Worm (Caenorhabditis elegans) whole organism, L3 larva: Measurements from ENCODE around the gene C01G5.9.
A peak's percentile ranks its signal among the peaks of the same experiment; 100 is the strongest.

Experiments
- ceh-82 ChIP-seq: fragments of 150-350 bp; optimal IDR thresholded peaks from 2 replicates; lab custom pipeline; 2014; ENCODE audit warnings: missing biosample characterization, missing genetic modification characterization
- daf-12 ChIP-seq: fragments of 150-350 bp; optimal IDR thresholded peaks from 2 replicates; lab custom pipeline; 2014; ENCODE audit warnings: missing biosample characterization, missing genetic modification reagents, missing genetic modification characterization
- nhr-25 ChIP-seq: sonication (generic microtip); optimal IDR thresholded peaks from 2 replicates; lab custom pipeline; 2017; ENCODE audit warnings: missing biosample characterization, missing genetic modification characterization
- unc-39 ChIP-seq: sonication (generic microtip); optimal IDR thresholded peaks from 4 replicates; lab custom pipeline; 2017; ENCODE audit warnings: missing biosample characterization, missing genetic modification characterization
- zag-1 ChIP-seq: fragments of 150-350 bp; optimal IDR thresholded peaks from 2 replicates; lab custom pipeline; 2014; ENCODE audit warnings: missing biosample characterization, missing genetic modification characterization
- ztf-11 ChIP-seq: fragments of 150-350 bp; optimal IDR thresholded peaks from 2 replicates; lab custom pipeline; 2014; ENCODE audit warnings: missing biosample characterization, missing genetic modification characterization

DNA sequence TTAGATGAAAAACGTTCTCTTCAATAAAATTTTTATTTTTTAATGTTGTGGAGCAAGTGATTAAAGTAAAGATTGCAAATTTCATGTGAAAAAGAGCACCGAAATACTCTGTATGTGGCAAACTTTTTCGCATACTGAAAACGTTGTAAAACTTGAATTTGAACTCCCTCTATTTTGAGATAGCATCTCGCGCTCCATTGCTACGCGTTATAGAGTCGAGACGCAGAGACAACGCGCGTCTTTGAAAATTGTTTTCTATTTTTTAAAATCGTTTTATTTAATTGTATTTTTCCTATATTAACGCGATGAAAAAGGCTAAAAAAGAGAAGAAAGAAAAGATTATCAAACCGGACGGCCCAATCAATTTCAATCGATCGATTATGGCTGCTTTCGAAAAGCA is 28.9 kb downstream of the C01G5.9 start, which contains the start of gene fan-1:
- no peak for TF ChIP-seq daf-12 (tag; lab: Kevin White, UChicago)
- TF ChIP-seq nhr-25 = peak; percentile 12
- TF ChIP-seq ceh-82 (tag; lab: Kevin White, UChicago) = no peak
- TF ChIP-seq ztf-11 (tag; lab: Kevin White, UChicago) = no peak
- no peak for TF ChIP-seq zag-1
- TF ChIP-seq unc-39 (tag; lab: Kevin White, UChicago) = no peak
